Fruit fly (Drosophila melanogaster) Kc167 (cell line): Measurements from ENCODE around the gene CG43139.

Experiments used
- Myc ChIP-seq: fragments of >200 bp; optimal IDR thresholded peaks from 2 replicates; lab custom pipeline; 2017; ENCODE audit warnings: missing external identifiers
- h ChIP-seq: fragments of >200 bp; optimal IDR thresholded peaks from 3 replicates; lab custom pipeline; 2018; ENCODE audit warnings: missing external identifiers
- psq ChIP-seq: fragments of >200 bp; optimal IDR thresholded peaks from 2 replicates; lab custom pipeline; 2017; ENCODE audit warnings: missing external identifiers
- ttk ChIP-seq: sonication (Bioruptor generic); optimal IDR thresholded peaks from 2 replicates; lab custom pipeline; 2017; ENCODE audit warnings: missing external identifiers

DNA sequence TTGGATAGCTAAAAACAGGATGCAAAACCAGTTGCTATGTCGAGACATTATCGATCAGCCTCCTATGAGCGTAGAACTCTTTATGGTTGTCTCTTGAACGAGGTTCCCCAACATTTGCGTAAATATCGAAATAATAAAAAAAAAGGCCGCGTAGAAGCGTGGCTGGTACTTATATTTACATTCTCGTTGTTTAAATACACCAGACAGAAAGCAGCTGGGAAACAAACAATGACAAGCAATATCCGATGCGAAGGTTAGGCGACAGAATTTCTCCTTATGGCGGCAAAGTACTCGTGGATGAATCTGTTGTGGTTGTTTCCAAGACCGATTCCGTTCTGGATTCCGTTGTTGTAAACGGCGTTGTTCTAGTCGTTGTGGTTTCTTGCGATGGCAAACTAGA, at the start of gene CG43139:
- TF ChIP-seq h (lab: Kevin White, UChicago): no peak
- TF ChIP-seq ttk (lab: Kevin White, UChicago): no peak
- TF ChIP-seq Myc: no peak
- no peak for TF ChIP-seq psq (lab: Kevin White, UChicago)
